Worm (Caenorhabditis elegans) whole organism, midembryonic: Measurements from ENCODE around the gene sra-13.
"Not testable (repeated sequence)": the region's sequence is repeated elsewhere in the genome, so short reads cannot be mapped to it uniquely, and the experiment has no call there.

Experiments
- T22C8.4 ChIP-seq: fragments of 200-800 bp; sonication (Bioruptor generic); IDR thresholded peaks from 2 replicates; pipeline ENCODE4 v1.3.6; 2022; ENCODE audit warnings: missing genetic modification characterization, missing compliant biosample characterization
- cog-1 ChIP-seq: sonication (generic microtip); optimal IDR thresholded peaks from 2 replicates; lab custom pipeline; 2016; ENCODE audit warnings: missing genetic modification characterization, missing compliant biosample characterization
- flt-1 ChIP-seq: fragments of 200-800 bp; sonication (Bioruptor generic); IDR thresholded peaks from 2 replicates; pipeline ENCODE4 v1.3.6; 2022; ENCODE audit warnings: missing genetic modification characterization, missing compliant biosample characterization
- klf-2 ChIP-seq: fragments of 200-800 bp; sonication (Bioruptor generic); conservative IDR thresholded peaks from 2 replicates; pipeline ENCODE4 v1.3.6; 2022; ENCODE audit warnings: missing genetic modification reagents, missing genetic modification characterization, missing compliant biosample characterization
- med-1 ChIP-seq: sonication (generic microtip); optimal IDR thresholded peaks from 2 replicates; lab custom pipeline; 2017; ENCODE audit warnings: missing genetic modification characterization, mild to moderate bottlenecking, missing compliant biosample characterization, antibody characterized with exemption, missing genetic modification reagents; ENCODE audit not compliant: insufficient read depth
- ref-1 ChIP-seq: fragments of 200-800 bp; sonication (Bioruptor generic); conservative IDR thresholded peaks from 2 replicates; pipeline ENCODE4 v1.3.6; 2022; ENCODE audit warnings: missing genetic modification reagents, missing genetic modification characterization, missing compliant biosample characterization
- tab-1 ChIP-seq: fragments of 200-800 bp; sonication (Bioruptor generic); IDR thresholded peaks from 2 replicates; pipeline ENCODE4 v1.3.6; 2022; ENCODE audit warnings: missing genetic modification characterization, missing compliant biosample characterization
- ztf-23 ChIP-seq: fragments of 200-800 bp; sonication (Bioruptor generic); IDR thresholded peaks from 2 replicates; pipeline ENCODE4 v1.3.6; 2022; ENCODE audit warnings: missing genetic modification reagents, missing genetic modification characterization, missing compliant biosample characterization
- ztf-29 ChIP-seq: fragments of 200-800 bp; sonication (Bioruptor generic); IDR thresholded peaks from 2 replicates; pipeline ENCODE4 v1.3.6; 2022; ENCODE audit warnings: missing genetic modification reagents, missing genetic modification characterization, missing compliant biosample characterization

Gene sra-13

ce11 chrII:8409538-8409937, 2.1 kb downstream of the sra-13 start:
- no peak for TF ChIP-seq T22C8.4
- no peak for TF ChIP-seq med-1 (GFP tag; lab: Kevin White, UChicago)
- no peak for TF ChIP-seq ref-1 (GFP tag; lab: Robert Waterston, UW)
- no peak for TF ChIP-seq tab-1
- TF ChIP-seq klf-2 (GFP tag; lab: Robert Waterston, UW) = no peak
- no peak for TF ChIP-seq cog-1 (tag; lab: Kevin White, UChicago)
- TF ChIP-seq ztf-29 (GFP tag; lab: Robert Waterston, UW) = no peak
- no peak for TF ChIP-seq flt-1 (GFP tag; lab: Robert Waterston, UW)
- TF ChIP-seq ztf-23 (GFP tag; lab: Robert Waterston, UW) = no peak

- TF ChIP-seq klf-2 (GFP tag; lab: Robert Waterston, UW) (no peak), tab-1 (no peak), flt-1 (GFP tag; lab: Robert Waterston, UW) (no peak), ztf-23 (GFP tag; lab: Robert Waterston, UW) (no peak), med-1 (GFP tag; lab: Kevin White, UChicago) (no peak), ref-1 (GFP tag; lab: Robert Waterston, UW) (no peak), cog-1 (tag; lab: Kevin White, UChicago) (no peak), T22C8.4 (no peak)
Measured at ce11 chrII:8411002-8411401, 3.5 kb downstream of the sra-13 start.

ce11 chrII:8412061-8412721, 4.7 kb downstream of the sra-13 start, which contains the start of gene efl-3:
Gene efl-3 (plus strand): TSS chrII:8412671.
- TF ChIP-seq klf-2 (GFP tag; lab: Robert Waterston, UW) = no peak
- TF ChIP-seq ztf-23 (GFP tag; lab: Robert Waterston, UW) = no peak
- TF ChIP-seq ztf-29 (GFP tag; lab: Robert Waterston, UW) = no peak
- no peak for TF ChIP-seq ref-1 (GFP tag; lab: Robert Waterston, UW)
- no peak for TF ChIP-seq med-1 (GFP tag; lab: Kevin White, UChicago)
- TF ChIP-seq tab-1 = no peak
- no peak for TF ChIP-seq T22C8.4
- TF ChIP-seq cog-1 (tag; lab: Kevin White, UChicago) = no peak
- no peak for TF ChIP-seq flt-1 (GFP tag; lab: Robert Waterston, UW)

- no peak for TF ChIP-seq ztf-29 (GFP tag; lab: Robert Waterston, UW)
- TF ChIP-seq tab-1 = no peak
- TF ChIP-seq klf-2 (GFP tag; lab: Robert Waterston, UW) = no peak
- TF ChIP-seq med-1 (GFP tag; lab: Kevin White, UChicago) = no peak
- no peak for TF ChIP-seq ztf-23 (GFP tag; lab: Robert Waterston, UW)
- TF ChIP-seq T22C8.4 = no peak
- no peak for TF ChIP-seq ref-1 (GFP tag; lab: Robert Waterston, UW)
Measured at ce11 chrII:8412935-8413334, 5.5 kb downstream of the sra-13 start.

ce11 chrII:8415035-8415434, 7.5 kb downstream of the sra-13 start:
- no peak for TF ChIP-seq tab-1
- TF ChIP-seq ref-1 (GFP tag; lab: Robert Waterston, UW) = no peak
- TF ChIP-seq ztf-29 (GFP tag; lab: Robert Waterston, UW) = no peak
- TF ChIP-seq flt-1 (GFP tag; lab: Robert Waterston, UW) = no peak
- no peak for TF ChIP-seq T22C8.4
- TF ChIP-seq cog-1 (tag; lab: Kevin White, UChicago) = no peak
- no peak for TF ChIP-seq med-1 (GFP tag; lab: Kevin White, UChicago)
- no peak for TF ChIP-seq klf-2 (GFP tag; lab: Robert Waterston, UW)
- TF ChIP-seq ztf-23 (GFP tag; lab: Robert Waterston, UW) = no peak

ce11 chrII:8415462-8416037, 8.1 kb downstream of the sra-13 start:
- TF ChIP-seq flt-1 (GFP tag; lab: Robert Waterston, UW) = 0 out of 2 replicates have a peak, but pooled peaks have one; percentile 49
- TF ChIP-seq ztf-29 (GFP tag; lab: Robert Waterston, UW) = peak; percentile 54; the same call in 1 of the 2 replicates
- no peak for TF ChIP-seq ztf-23 (GFP tag; lab: Robert Waterston, UW)
- TF ChIP-seq klf-2 (GFP tag; lab: Robert Waterston, UW) = no peak

ce11 chrII:8417059-8417668, 9.7 kb downstream of the sra-13 start, which contains the start of gene fdgt-2:
Gene fdgt-2 (plus strand): TSS chrII:8417618.
- TF ChIP-seq flt-1 (GFP tag; lab: Robert Waterston, UW) (no peak), cog-1 (tag; lab: Kevin White, UChicago) (no peak), T22C8.4 (no peak), ref-1 (GFP tag; lab: Robert Waterston, UW) (no peak), tab-1 (no peak), med-1 (GFP tag; lab: Kevin White, UChicago) (no peak), ztf-29 (GFP tag; lab: Robert Waterston, UW) (no peak), klf-2 (GFP tag; lab: Robert Waterston, UW) (no peak), ztf-23 (GFP tag; lab: Robert Waterston, UW) (no peak)

- TF ChIP-seq klf-2 (GFP tag; lab: Robert Waterston, UW) (no peak), T22C8.4 (no peak), ref-1 (GFP tag; lab: Robert Waterston, UW) (no peak), tab-1 (no peak), med-1 (GFP tag; lab: Kevin White, UChicago) (no peak), ztf-23 (GFP tag; lab: Robert Waterston, UW) (no peak), flt-1 (GFP tag; lab: Robert Waterston, UW) (no peak), cog-1 (tag; lab: Kevin White, UChicago) (no peak), ztf-29 (GFP tag; lab: Robert Waterston, UW) (no peak)
Measured at ce11 chrII:8419015-8419414, 11.5 kb downstream of the sra-13 start.

- TF ChIP-seq ztf-23 (GFP tag; lab: Robert Waterston, UW); flt-1 (GFP tag; lab: Robert Waterston, UW); T22C8.4: not testable (repeated sequence)
Measured at ce11 chrII:8419798-8420197, 12.3 kb downstream of the sra-13 start, which contains the start of gene F14E5.8. Gene F14E5.8 (plus strand): TSS chrII:8420098.
